Worm (Caenorhabditis elegans) whole organism, young adult: ENCODE data around the gene Y48G9A.9.

ENCODE experiments used
- Y53G8AR.9 ChIP-seq: fragments of 200-800 bp; sonication (Bioruptor generic); conservative IDR thresholded peaks from 2 replicates; pipeline ENCODE4 v1.3.6; 2022; ENCODE audit warnings: missing genetic modification reagents, missing genetic modification characterization, missing compliant biosample characterization
- aptf-3 ChIP-seq: fragments of 200-800 bp; sonication (Bioruptor generic); IDR thresholded peaks from 2 replicates; pipeline ENCODE4 v1.3.6; 2022; ENCODE audit warnings: missing genetic modification characterization, missing compliant biosample characterization
- dpl-1 ChIP-seq: fragments of 150-350 bp; optimal IDR thresholded peaks from 2 replicates; lab custom pipeline; 2014; ENCODE audit warnings: missing biosample characterization, missing genetic modification reagents, missing genetic modification characterization
- hsf-1 ChIP-seq: fragments of 200-800 bp; sonication (Bioruptor generic); IDR thresholded peaks from 2 replicates; pipeline ENCODE4 v1.3.6; 2022; ENCODE audit warnings: missing genetic modification reagents, missing genetic modification characterization, missing compliant biosample characterization
- let-607 ChIP-seq, 2 experiments: fragments of 200-800 bp in 1 of 2; sonication (Bioruptor generic) in 1 of 2; sonication (generic microtip) in 1 of 2; optimal IDR thresholded peaks; 2 replicates each; lab custom pipeline; 2016 to 2018; ENCODE audit warnings: mild to moderate bottlenecking in 2 of 2, missing compliant biosample characterization in 2 of 2, missing genetic modification characterization in 2 of 2, moderate library complexity in 2 of 2, missing genotype in 1 of 2
- lin-26 ChIP-seq: fragments of 200-800 bp; sonication (Bioruptor generic); IDR thresholded peaks from 2 replicates; pipeline ENCODE4 v1.3.6; 2022; ENCODE audit warnings: missing genetic modification reagents, missing genetic modification characterization, missing compliant biosample characterization
- nhr-27 ChIP-seq: fragments of 200-800 bp; sonication (Bioruptor generic); optimal IDR thresholded peaks from 2 replicates; lab custom pipeline; 2018; ENCODE audit warnings: mild to moderate bottlenecking, missing genetic modification characterization, moderate library complexity, missing compliant biosample characterization
- tlf-1 ChIP-seq: fragments of 200-800 bp; sonication (Bioruptor generic); optimal IDR thresholded peaks from 2 replicates; lab custom pipeline; 2018; ENCODE audit warnings: mild to moderate bottlenecking, missing genetic modification characterization, missing compliant biosample characterization
- ztf-25 ChIP-seq: fragments of 200-800 bp; sonication (Bioruptor generic); IDR thresholded peaks from 2 replicates; pipeline ENCODE4 v1.3.6; 2022; ENCODE audit warnings: missing genetic modification reagents, missing genetic modification characterization, missing compliant biosample characterization

ce11 chrIII:2060068-2060467 is 32.4 kb upstream of the Y48G9A.9 start:
- TF ChIP-seq dpl-1 (GFP tag; lab: Kevin White, UChicago), result no peak
- no peak for TF ChIP-seq nhr-27
- TF ChIP-seq ztf-25, result no peak
- TF ChIP-seq tlf-1 (GFP tag; lab: Kevin White, UChicago), result no peak
- TF ChIP-seq hsf-1, result no peak
- no peak for TF ChIP-seq Y53G8AR.9
- TF ChIP-seq let-607 (tag; optimal IDR thresholded peaks at IDR 0.05; lab: Kevin White, UChicago), result no peak
- no peak for TF ChIP-seq aptf-3 (GFP tag; lab: Robert Waterston, UW)
- TF ChIP-seq lin-26 (GFP tag; lab: Robert Waterston, UW), result no peak
